Worm (Caenorhabditis elegans) whole organism, L4/young adult: ENCODE results near the gene chil-15.

Source experiments
- dao-5 ChIP-seq: sonication (generic microtip); optimal IDR thresholded peaks from 2 replicates; lab custom pipeline; 2016; ENCODE audit warnings: missing genotype, missing genetic modification characterization, moderate library complexity, missing compliant biosample characterization
- him-1 ChIP-seq: sonication (generic microtip); optimal IDR thresholded peaks from 2 replicates; lab custom pipeline; 2016; ENCODE audit warnings: missing genotype, missing genetic modification reagents, missing genetic modification characterization, missing compliant biosample characterization

DNA sequence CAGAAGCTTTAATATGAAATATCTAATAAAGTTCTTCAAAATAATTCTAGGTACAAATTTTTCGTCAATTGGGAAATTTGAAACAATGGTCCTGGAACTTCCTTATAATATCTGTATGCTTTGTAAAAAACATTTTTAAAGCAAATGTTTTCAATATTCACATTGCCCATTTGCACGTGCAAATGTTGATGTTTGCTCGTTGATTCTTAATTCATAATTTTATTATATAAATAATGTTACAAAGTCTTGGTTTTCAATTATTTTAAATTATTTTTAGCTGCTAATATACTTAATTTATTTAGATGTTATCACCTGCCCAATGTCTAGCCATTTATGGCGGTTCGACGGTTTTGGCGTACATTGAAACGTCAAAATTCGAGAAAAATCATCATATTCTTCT, 21.5 kb downstream of the chil-15 start, which contains the start of gene M176.11:
- no peak for TF ChIP-seq him-1 (tag; lab: Kevin White, UChicago)
- no peak for TF ChIP-seq dao-5 (tag; lab: Kevin White, UChicago)
